Worm (Caenorhabditis elegans) whole organism, L4 larva: ENCODE measurements around the gene flcn-1.
A peak's percentile ranks its signal among the peaks of the same experiment; 100 is the strongest.

Source experiments
- F10B5.3 ChIP-seq: sonication (generic microtip); optimal IDR thresholded peaks from 2 replicates; lab custom pipeline; 2016; ENCODE audit warnings: mild to moderate bottlenecking, missing genetic modification characterization, missing compliant biosample characterization
- F26F4.8 ChIP-seq: fragments of 200-800 bp; sonication (Bioruptor generic); conservative IDR thresholded peaks from 2 replicates; pipeline ENCODE4 v1.3.6; 2022; ENCODE audit warnings: missing genetic modification characterization, missing compliant biosample characterization
- F44E2.7 ChIP-seq: fragments of 200-800 bp; sonication (Bioruptor generic); IDR thresholded peaks from 2 replicates; pipeline ENCODE4 v2.1.2; 2022; ENCODE audit warnings: missing genetic modification characterization, missing compliant biosample characterization
- R02D3.7 ChIP-seq: fragments of 150-350 bp; sonication (generic microtip); optimal IDR thresholded peaks from 3 replicates; lab custom pipeline; 2014; ENCODE audit warnings: missing biosample characterization, missing genetic modification characterization
- T20F7.1 ChIP-seq: fragments of 200-800 bp; sonication (Bioruptor generic); optimal IDR thresholded peaks from 2 replicates; lab custom pipeline; 2018; ENCODE audit warnings: mild to moderate bottlenecking, missing genetic modification characterization, missing compliant biosample characterization
- Y48G9A.11 ChIP-seq: fragments of 200-800 bp; sonication (Bioruptor generic); IDR thresholded peaks from 2 replicates; pipeline ENCODE4 v1.3.6; 2022; ENCODE audit warnings: missing genetic modification reagents, missing genetic modification characterization, missing compliant biosample characterization
- Y5F2A.4 ChIP-seq: fragments of 200-800 bp; sonication (Bioruptor generic); optimal IDR thresholded peaks from 2 replicates; lab custom pipeline; 2018; ENCODE audit warnings: mild to moderate bottlenecking, missing genetic modification characterization, missing compliant biosample characterization
- ZK337.2 ChIP-seq: fragments of 200-800 bp; sonication (Bioruptor generic); IDR thresholded peaks from 2 replicates; pipeline ENCODE4 v1.3.6; 2022; ENCODE audit warnings: missing genetic modification reagents, missing genetic modification characterization, missing compliant biosample characterization
- aha-1 ChIP-seq: fragments of 150-350 bp; peaks from one replicate; lab custom pipeline; 2014; ENCODE audit warnings: missing biosample characterization, missing genetic modification characterization
- ama-1 ChIP-seq: fragments of 150-350 bp; optimal IDR thresholded peaks from 2 replicates; lab custom pipeline; 2014; ENCODE audit warnings: inconsistent platforms, mixed read lengths
- arid-1 ChIP-seq: fragments of 200-800 bp; sonication (Bioruptor generic); conservative IDR thresholded peaks from 2 replicates; pipeline ENCODE4 v1.3.6; 2022; ENCODE audit warnings: missing genetic modification reagents, missing genetic modification characterization, missing compliant biosample characterization
- attf-4 ChIP-seq: sonication (generic microtip); optimal IDR thresholded peaks from 3 replicates; lab custom pipeline; 2017; ENCODE audit warnings: missing biosample characterization, missing genetic modification characterization
- ceh-44 ChIP-seq: fragments of 200-800 bp; sonication (Bioruptor generic); IDR thresholded peaks from 2 replicates; pipeline ENCODE4 v1.3.6; 2022; ENCODE audit warnings: missing genetic modification reagents, missing genetic modification characterization, missing compliant biosample characterization
- ceh-62 ChIP-seq: sonication (generic microtip); optimal IDR thresholded peaks from 2 replicates; lab custom pipeline; 2017; ENCODE audit warnings: missing biosample characterization, missing genetic modification characterization
- ceh-82 ChIP-seq: sonication (generic microtip); optimal IDR thresholded peaks from 2 replicates; lab custom pipeline; 2017; ENCODE audit warnings: missing biosample characterization, missing genetic modification characterization
- dmd-6 ChIP-seq: fragments of 200-800 bp; sonication (Bioruptor generic); IDR thresholded peaks from 2 replicates; pipeline ENCODE4 v1.3.6; 2022; ENCODE audit warnings: missing genetic modification reagents, missing genetic modification characterization, missing compliant biosample characterization
- dmd-8 ChIP-seq: fragments of 200-800 bp; sonication (Bioruptor generic); IDR thresholded peaks from 2 replicates; pipeline ENCODE4 v1.3.6; 2022; ENCODE audit warnings: missing genetic modification characterization, missing compliant biosample characterization
- dve-1 ChIP-seq: sonication (generic microtip); optimal IDR thresholded peaks from 2 replicates; lab custom pipeline; 2017; ENCODE audit warnings: antibody characterized with exemption, mild to moderate bottlenecking, missing genetic modification characterization, missing compliant biosample characterization; ENCODE audit not compliant: insufficient read depth
- egl-43 ChIP-seq: fragments of 200-800 bp; sonication (Bioruptor generic); IDR thresholded peaks from 2 replicates; pipeline ENCODE4 v1.3.6; 2022; ENCODE audit warnings: missing genetic modification reagents, missing genetic modification characterization, missing compliant biosample characterization
- hif-1 ChIP-seq, 2 experiments: sonication (generic microtip); optimal IDR thresholded peaks; 2 replicates each; lab custom pipeline; 2016 to 2017; ENCODE audit warnings: missing compliant biosample characterization in 2 of 2, missing genetic modification characterization in 2 of 2, missing genetic modification reagents in 2 of 2, missing genotype in 2 of 2, mild to moderate bottlenecking in 1 of 2
- jun-1 ChIP-seq: fragments of 150-350 bp; optimal IDR thresholded peaks from 2 replicates; lab custom pipeline; 2014; ENCODE audit warnings: missing biosample characterization, missing genetic modification reagents, missing genetic modification characterization
- lin-38 ChIP-seq: fragments of 200-800 bp; sonication (Bioruptor generic); IDR thresholded peaks from 2 replicates; pipeline ENCODE4 v1.3.6; 2022; ENCODE audit warnings: missing genetic modification reagents, missing genetic modification characterization, missing compliant biosample characterization
- lin-39 ChIP-seq: fragments of 150-350 bp; optimal IDR thresholded peaks from 2 replicates; lab custom pipeline; 2014; ENCODE audit warnings: missing biosample characterization, missing genetic modification reagents, missing genetic modification characterization
- lsy-2 ChIP-seq, 2 experiments: fragments of 150-350 bp in 1 of 2; sonication (generic microtip) in 1 of 2; optimal IDR thresholded peaks; 2 replicates each; lab custom pipeline; 2014 to 2017; ENCODE audit warnings: missing biosample characterization in 2 of 2, missing genetic modification characterization in 2 of 2
- madf-9 ChIP-seq: fragments of 200-800 bp; sonication (Bioruptor generic); conservative IDR thresholded peaks from 2 replicates; pipeline ENCODE4 v1.3.6; 2022; ENCODE audit warnings: missing genetic modification reagents, missing genetic modification characterization, missing compliant biosample characterization
- mdl-1 ChIP-seq, 2 experiments: fragments of 150-350 bp in 1 of 2; sonication (generic microtip) in 1 of 2; optimal IDR thresholded peaks; 2 replicates each; lab custom pipeline; 2014 to 2017; ENCODE audit warnings: missing biosample characterization in 2 of 2, missing genetic modification characterization in 2 of 2
- mes-2 ChIP-seq: sonication (generic microtip); optimal IDR thresholded peaks from 2 replicates; lab custom pipeline; 2016; ENCODE audit warnings: missing genotype, mild to moderate bottlenecking, missing genetic modification characterization, missing compliant biosample characterization; ENCODE audit not compliant: poor library complexity, severe bottlenecking
- mxl-2 ChIP-seq: fragments of 200-800 bp; sonication (Bioruptor generic); conservative IDR thresholded peaks from 2 replicates; pipeline ENCODE4 v1.3.6; 2022; ENCODE audit warnings: missing genetic modification reagents, missing genetic modification characterization, missing compliant biosample characterization
- nhr-10 ChIP-seq: fragments of 150-350 bp; optimal IDR thresholded peaks from 2 replicates; lab custom pipeline; 2014; ENCODE audit warnings: missing biosample characterization, missing genetic modification characterization
- nhr-102 ChIP-seq: sonication (generic microtip); optimal IDR thresholded peaks from 2 replicates; lab custom pipeline; 2016; ENCODE audit warnings: mild to moderate bottlenecking, missing genetic modification characterization, moderate library complexity, missing compliant biosample characterization
- nhr-237 ChIP-seq: sonication (generic microtip); optimal IDR thresholded peaks from 2 replicates; lab custom pipeline; 2017; ENCODE audit warnings: missing biosample characterization, missing genetic modification characterization
- nhr-25 ChIP-seq: sonication (generic microtip); optimal IDR thresholded peaks from 2 replicates; lab custom pipeline; 2017; ENCODE audit warnings: missing genetic modification characterization, mild to moderate bottlenecking, missing compliant biosample characterization, antibody characterized with exemption, moderate library complexity, borderline replicate concordance; ENCODE audit not compliant: insufficient read depth
- nhr-42 ChIP-seq: fragments of 200-800 bp; sonication (Bioruptor generic); IDR thresholded peaks from 2 replicates; pipeline ENCODE4 v1.3.6; 2022; ENCODE audit warnings: missing genetic modification characterization, missing compliant biosample characterization
- nhr-48 ChIP-seq: sonication (generic microtip); optimal IDR thresholded peaks from 2 replicates; lab custom pipeline; 2016; ENCODE audit warnings: mild to moderate bottlenecking, missing genetic modification characterization, missing compliant biosample characterization
- nhr-6 ChIP-seq: fragments of 150-350 bp; optimal IDR thresholded peaks from 2 replicates; lab custom pipeline; 2014; ENCODE audit warnings: missing biosample characterization, missing genetic modification characterization
- nhr-76 ChIP-seq: fragments of 150-350 bp; optimal IDR thresholded peaks from 2 replicates; lab custom pipeline; 2014; ENCODE audit warnings: missing biosample characterization, missing genetic modification characterization
- pha-4 ChIP-seq, 2 experiments: fragments of 150-350 bp in 1 of 2; fragments of 200-800 bp in 1 of 2; sonication (Bioruptor generic) in 1 of 2; IDR thresholded peaks in 1 of 2; optimal IDR thresholded peaks in 1 of 2; 2 replicates each; pipeline versions ENCODE4 v1.3.6 to Lab custom; 2014 to 2022; ENCODE audit warnings: missing genetic modification characterization in 2 of 2, missing genetic modification reagents in 2 of 2, missing biosample characterization in 1 of 2, missing compliant biosample characterization in 1 of 2
- rbr-2 ChIP-seq: sonication (generic microtip); optimal IDR thresholded peaks from 2 replicates; lab custom pipeline; 2016; ENCODE audit warnings: missing genotype, missing genetic modification characterization, missing compliant biosample characterization
- sdz-12 ChIP-seq: fragments of 200-800 bp; sonication (Bioruptor generic); optimal IDR thresholded peaks from 2 replicates; lab custom pipeline; 2018; ENCODE audit warnings: mild to moderate bottlenecking, missing genetic modification characterization, missing compliant biosample characterization
- set-16 ChIP-seq: fragments of 200-800 bp; sonication (Bioruptor generic); IDR thresholded peaks from 2 replicates; pipeline ENCODE4 v1.3.6; 2022; ENCODE audit warnings: missing genetic modification reagents, missing genetic modification characterization, missing compliant biosample characterization
- skn-1 ChIP-seq: fragments of 150-350 bp; optimal IDR thresholded peaks from 2 replicates; lab custom pipeline; 2014; ENCODE audit warnings: missing biosample characterization, missing genetic modification characterization
- snpc-4 ChIP-seq: fragments of 150-350 bp; optimal IDR thresholded peaks from 2 replicates; lab custom pipeline; 2014; ENCODE audit warnings: missing biosample characterization, missing genetic modification characterization
- spr-1 ChIP-seq: sonication (generic microtip); optimal IDR thresholded peaks from 2 replicates; lab custom pipeline; 2016; ENCODE audit warnings: mild to moderate bottlenecking, missing genetic modification characterization, missing compliant biosample characterization
- spr-3 ChIP-seq: fragments of 200-800 bp; sonication (Bioruptor generic); optimal IDR thresholded peaks from 2 replicates; lab custom pipeline; 2018; ENCODE audit warnings: mild to moderate bottlenecking, missing genetic modification characterization, missing compliant biosample characterization
- tra-1 ChIP-seq: fragments of 200-800 bp; sonication (Bioruptor generic); IDR thresholded peaks from 2 replicates; pipeline ENCODE4 v1.3.6; 2022; ENCODE audit warnings: missing genetic modification reagents, missing genetic modification characterization, missing compliant biosample characterization
- unc-130 ChIP-seq: sonication (generic microtip); optimal IDR thresholded peaks from 2 replicates; lab custom pipeline; 2016; ENCODE audit warnings: missing genetic modification reagents, missing genetic modification characterization, missing compliant biosample characterization
- unc-39 ChIP-seq: sonication (generic microtip); optimal IDR thresholded peaks from 2 replicates; lab custom pipeline; 2017; ENCODE audit warnings: missing biosample characterization, missing genetic modification characterization
- zip-11 ChIP-seq: fragments of 200-800 bp; sonication (Bioruptor generic); IDR thresholded peaks from 2 replicates; pipeline ENCODE4 v1.3.6; 2022; ENCODE audit warnings: missing genetic modification characterization, missing compliant biosample characterization
- zip-2 ChIP-seq: fragments of 150-350 bp; optimal IDR thresholded peaks from 2 replicates; lab custom pipeline; 2014; ENCODE audit warnings: missing biosample characterization, missing genetic modification characterization
- ztf-7 ChIP-seq: fragments of 150-350 bp; optimal IDR thresholded peaks from 2 replicates; lab custom pipeline; 2014; ENCODE audit warnings: missing biosample characterization, missing genetic modification characterization

The flcn-1 gene

ce11 chrII:6891176-6891575, 37.4 kb upstream of the flcn-1 start (continued):
- TF ChIP-seq mes-2 (tag; lab: Kevin White, UChicago) (peak; percentile 31), arid-1 (GFP tag; lab: Robert Waterston, UW) (no peak), spr-3 (GFP tag; lab: Kevin White, UChicago) (peak; percentile 51), spr-1 (tag; lab: Kevin White, UChicago) (no peak), zip-2 (no peak), Y5F2A.4 (no peak), lin-39 (tag; lab: Kevin White, UChicago) (no peak), ztf-7 (tag; lab: Kevin White, UChicago) (no peak), skn-1 (tag; lab: Kevin White, UChicago) (no peak), T20F7.1 (GFP tag; lab: Kevin White, UChicago) (no peak), set-16 (GFP tag; lab: Robert Waterston, UW) (peak; percentile 79), hif-1 (tag; optimal IDR thresholded peaks at IDR 0.05; lab: Kevin White, UChicago) (peak; percentile 41 to 98), ceh-44 (GFP tag; lab: Robert Waterston, UW) (no peak), nhr-102 (tag; lab: Kevin White, UChicago) (peak; percentile 69), nhr-42 (GFP tag; lab: Robert Waterston, UW) (peak; percentile 13; the same call in 1 of the 2 replicates), attf-4 (no peak), tra-1 (GFP tag; lab: Robert Waterston, UW) (0 out of 2 replicates have a peak, but pooled peaks have one; percentile 20), ceh-62 (tag; lab: Kevin White, UChicago) (no peak), ama-1 (lab: Kevin White, UChicago) (peak; percentile 95)

ce11 chrII:6891838-6892237, 36.7 kb upstream of the flcn-1 start:
- TF ChIP-seq lsy-2 (tag; optimal IDR thresholded peaks at IDR 0.05; lab: Kevin White, UChicago) (peak; percentile 53 to 54), dmd-8 (GFP tag; lab: Robert Waterston, UW) (no peak), madf-9 (GFP tag; lab: Robert Waterston, UW) (no peak), mdl-1 (tag; optimal IDR thresholded peaks at IDR 0.05; lab: Kevin White, UChicago) (peak in 1 of 2 experiments; percentile 63), unc-130 (no peak), egl-43 (no peak), rbr-2 (tag; lab: Kevin White, UChicago) (no peak), R02D3.7 (no peak), F26F4.8 (no peak), unc-39 (tag; lab: Kevin White, UChicago) (no peak), nhr-237 (no peak), pha-4 (GFP tag; IDR thresholded peaks at IDR 0.05; lab: Robert Waterston, UW) (peak; percentile 7; the same call in 1 of the 2 replicates), pha-4 (tag; optimal IDR thresholded peaks at IDR 0.05; lab: Kevin White, UChicago) (no peak), F44E2.7 (GFP tag; lab: Robert Waterston, UW) (no peak), dve-1 (peak; percentile 84), nhr-48 (tag; lab: Kevin White, UChicago) (no peak), Y48G9A.11 (GFP tag; lab: Robert Waterston, UW) (no peak), zip-11 (GFP tag; lab: Robert Waterston, UW) (no peak), sdz-12 (GFP tag; lab: Kevin White, UChicago) (no peak), nhr-76 (tag; lab: Kevin White, UChicago) (peak; percentile 27), F10B5.3 (tag; lab: Kevin White, UChicago) (no peak), nhr-6 (tag; lab: Kevin White, UChicago) (no peak), dmd-6 (GFP tag; lab: Robert Waterston, UW) (peak; percentile 59), skn-1 (tag; lab: Kevin White, UChicago) (no peak), ZK337.2 (GFP tag; lab: Robert Waterston, UW) (no peak), nhr-25 (no peak), aha-1 (tag; lab: Kevin White, UChicago) (no peak), tra-1 (GFP tag; lab: Robert Waterston, UW) (no peak; the same call in 1 of the 2 replicates), ceh-44 (GFP tag; lab: Robert Waterston, UW) (no peak), ceh-82 (tag; lab: Kevin White, UChicago) (no peak), lin-38 (no peak), mxl-2 (GFP tag; lab: Robert Waterston, UW) (no peak), zip-2 (no peak), jun-1 (tag; lab: Kevin White, UChicago) (no peak), nhr-10 (tag; lab: Kevin White, UChicago) (peak; percentile 73), snpc-4 (tag; lab: Kevin White, UChicago) (no peak)
